Worm (Caenorhabditis elegans): ENCODE data around the gene Y41G9A.5.

- no peak for TF ChIP-seq ztf-11 (tag; optimal IDR thresholded peaks at IDR 0.05)
- TF ChIP-seq nhr-76 (tag; optimal IDR thresholded peaks at IDR 0.05) = no peak
Measured at ce11 chrX:2942327-2942726, 4.1 kb upstream of the Y41G9A.5 start.

Measured in whole organism, mixed stage, embryonic.